Worm (Caenorhabditis elegans) whole organism, L2 larva: ENCODE measurements around the gene fipr-1.

ENCODE experiments used
- C34F6.9 ChIP-seq: fragments of 150-350 bp; optimal IDR thresholded peaks from 2 replicates; lab custom pipeline; 2014; ENCODE audit warnings: missing biosample characterization, missing genetic modification characterization
- F13H6.1 ChIP-seq: sonication (generic microtip); optimal IDR thresholded peaks from 2 replicates; lab custom pipeline; 2016; ENCODE audit warnings: missing genetic modification characterization, missing compliant biosample characterization
- R02D3.7 ChIP-seq: fragments of 150-350 bp; optimal IDR thresholded peaks from 2 replicates; lab custom pipeline; 2014; ENCODE audit warnings: missing biosample characterization, missing genetic modification characterization
- ZK546.5 ChIP-seq: sonication (generic microtip); optimal IDR thresholded peaks from 2 replicates; lab custom pipeline; 2017; ENCODE audit warnings: missing biosample characterization, missing genetic modification characterization
- alr-1 ChIP-seq: fragments of 150-350 bp; optimal IDR thresholded peaks from 2 replicates; lab custom pipeline; 2014; ENCODE audit warnings: missing biosample characterization, missing genetic modification characterization
- ama-1 ChIP-seq: fragments of 150-350 bp; optimal IDR thresholded peaks from 2 replicates; lab custom pipeline; 2018; ENCODE audit warnings: inconsistent platforms
- ceh-82 ChIP-seq: fragments of 150-350 bp; optimal IDR thresholded peaks from 2 replicates; lab custom pipeline; 2014; ENCODE audit warnings: missing biosample characterization, missing genetic modification characterization
- crh-2 ChIP-seq: sonication (generic microtip); optimal IDR thresholded peaks from 2 replicates; lab custom pipeline; 2017; ENCODE audit warnings: missing biosample characterization, missing genetic modification characterization
- egl-27 ChIP-seq: sonication (generic microtip); optimal IDR thresholded peaks from 3 replicates; lab custom pipeline; 2017; ENCODE audit warnings: missing biosample characterization, missing genetic modification reagents, missing genetic modification characterization
- elt-1 ChIP-seq: fragments of 150-350 bp; optimal IDR thresholded peaks from 2 replicates; lab custom pipeline; 2014; ENCODE audit warnings: missing biosample characterization, missing genetic modification characterization
- elt-3 ChIP-seq: sonication (generic microtip); optimal IDR thresholded peaks from 2 replicates; lab custom pipeline; 2017; ENCODE audit warnings: missing biosample characterization, missing genetic modification characterization
- fos-1 ChIP-seq: fragments of 150-350 bp; optimal IDR thresholded peaks from 2 replicates; lab custom pipeline; 2014; ENCODE audit warnings: missing biosample characterization, missing genetic modification characterization
- gmeb-1 ChIP-seq: fragments of 150-350 bp; optimal IDR thresholded peaks from 2 replicates; lab custom pipeline; 2014; ENCODE audit warnings: missing biosample characterization, missing genetic modification characterization
- lin-11 ChIP-seq: fragments of 150-350 bp; sonication (generic microtip); optimal IDR thresholded peaks from 2 replicates; lab custom pipeline; 2014; ENCODE audit warnings: missing biosample characterization, missing genetic modification characterization, inconsistent platforms, mixed read lengths
- lin-13 ChIP-seq: fragments of 150-350 bp; optimal IDR thresholded peaks from 2 replicates; lab custom pipeline; 2014; ENCODE audit warnings: missing biosample characterization, missing genetic modification reagents, missing genetic modification characterization
- lin-39 ChIP-seq: fragments of 150-350 bp; optimal IDR thresholded peaks from 2 replicates; lab custom pipeline; 2014; ENCODE audit warnings: missing biosample characterization, missing genetic modification reagents, missing genetic modification characterization
- lsy-2 ChIP-seq, 2 experiments: fragments of 150-350 bp in 1 of 2; sonication (generic microtip) in 1 of 2; optimal IDR thresholded peaks; 2 replicates each; lab custom pipeline; 2014 to 2017; ENCODE audit warnings: missing biosample characterization in 2 of 2, missing genetic modification characterization in 2 of 2
- mab-5 ChIP-seq: fragments of 150-350 bp; optimal IDR thresholded peaks from 2 replicates; lab custom pipeline; 2014; ENCODE audit warnings: missing biosample characterization, missing genetic modification characterization
- mbf-1 ChIP-seq: sonication (generic microtip); optimal IDR thresholded peaks from 2 replicates; lab custom pipeline; 2017; ENCODE audit warnings: missing biosample characterization, missing genetic modification characterization
- nhr-10 ChIP-seq: sonication (generic microtip); optimal IDR thresholded peaks from 2 replicates; lab custom pipeline; 2017; ENCODE audit warnings: missing biosample characterization, missing genetic modification characterization
- nhr-11 ChIP-seq: fragments of 150-350 bp; optimal IDR thresholded peaks from 2 replicates; lab custom pipeline; 2014; ENCODE audit warnings: missing biosample characterization, missing genetic modification characterization
- nhr-12 ChIP-seq: fragments of 150-350 bp; optimal IDR thresholded peaks from 2 replicates; lab custom pipeline; 2014; ENCODE audit warnings: missing biosample characterization, missing genetic modification characterization
- nhr-129 ChIP-seq: fragments of 150-350 bp; optimal IDR thresholded peaks from 2 replicates; lab custom pipeline; 2014; ENCODE audit warnings: missing biosample characterization, missing genetic modification characterization
- nhr-21 ChIP-seq: fragments of 150-350 bp; optimal IDR thresholded peaks from 2 replicates; lab custom pipeline; 2014; ENCODE audit warnings: missing biosample characterization, missing genetic modification characterization
- nhr-23 ChIP-seq: fragments of 150-350 bp; optimal IDR thresholded peaks from 2 replicates; lab custom pipeline; 2014; ENCODE audit warnings: missing biosample characterization, missing genetic modification reagents, missing genetic modification characterization
- nhr-237 ChIP-seq: fragments of 150-350 bp; optimal IDR thresholded peaks from 2 replicates; lab custom pipeline; 2014; ENCODE audit warnings: missing biosample characterization, missing genetic modification characterization
- nhr-6 ChIP-seq: fragments of 150-350 bp; optimal IDR thresholded peaks from 2 replicates; lab custom pipeline; 2014; ENCODE audit warnings: missing biosample characterization, missing genetic modification characterization
- nhr-77 ChIP-seq: fragments of 150-350 bp; optimal IDR thresholded peaks from 2 replicates; lab custom pipeline; 2014; ENCODE audit warnings: missing biosample characterization, missing genetic modification characterization
- sem-4 ChIP-seq: fragments of 150-350 bp; optimal IDR thresholded peaks from 2 replicates; lab custom pipeline; 2014; ENCODE audit warnings: missing biosample characterization, missing genetic modification reagents, missing genetic modification characterization
- skn-1 ChIP-seq: sonication (generic microtip); optimal IDR thresholded peaks from 2 replicates; lab custom pipeline; 2017; ENCODE audit warnings: missing biosample characterization, missing genetic modification characterization
- sma-3 ChIP-seq: sonication (generic microtip); optimal IDR thresholded peaks from 2 replicates; lab custom pipeline; 2016; ENCODE audit warnings: missing genetic modification reagents, missing genetic modification characterization, missing compliant biosample characterization
- sma-9 ChIP-seq, 2 experiments: fragments of 150-350 bp in 1 of 2; sonication (generic microtip) in 1 of 2; optimal IDR thresholded peaks; 2 replicates each; lab custom pipeline; 2014 to 2016; ENCODE audit warnings: missing genetic modification characterization in 2 of 2, mild to moderate bottlenecking in 1 of 2, missing biosample characterization in 1 of 2, missing compliant biosample characterization in 1 of 2, missing genetic modification reagents in 1 of 2, moderate library complexity in 1 of 2
- unc-39 ChIP-seq: fragments of 150-350 bp; optimal IDR thresholded peaks from 2 replicates; lab custom pipeline; 2014; ENCODE audit warnings: missing biosample characterization, missing genetic modification characterization
- unc-55 ChIP-seq: fragments of 150-350 bp; sonication (generic microtip); optimal IDR thresholded peaks from 3 replicates; lab custom pipeline; 2014; ENCODE audit warnings: missing biosample characterization, missing genetic modification reagents, missing genetic modification characterization
- ztf-1 ChIP-seq: fragments of 200-800 bp; sonication (Bioruptor generic); conservative IDR thresholded peaks from 2 replicates; pipeline ENCODE4 v1.3.6; 2022; ENCODE audit warnings: missing genetic modification characterization, missing compliant biosample characterization
- ztf-11 ChIP-seq: sonication (generic microtip); optimal IDR thresholded peaks from 2 replicates; lab custom pipeline; 2017; ENCODE audit warnings: missing biosample characterization, missing genetic modification characterization

The fipr-1 gene

DNA sequence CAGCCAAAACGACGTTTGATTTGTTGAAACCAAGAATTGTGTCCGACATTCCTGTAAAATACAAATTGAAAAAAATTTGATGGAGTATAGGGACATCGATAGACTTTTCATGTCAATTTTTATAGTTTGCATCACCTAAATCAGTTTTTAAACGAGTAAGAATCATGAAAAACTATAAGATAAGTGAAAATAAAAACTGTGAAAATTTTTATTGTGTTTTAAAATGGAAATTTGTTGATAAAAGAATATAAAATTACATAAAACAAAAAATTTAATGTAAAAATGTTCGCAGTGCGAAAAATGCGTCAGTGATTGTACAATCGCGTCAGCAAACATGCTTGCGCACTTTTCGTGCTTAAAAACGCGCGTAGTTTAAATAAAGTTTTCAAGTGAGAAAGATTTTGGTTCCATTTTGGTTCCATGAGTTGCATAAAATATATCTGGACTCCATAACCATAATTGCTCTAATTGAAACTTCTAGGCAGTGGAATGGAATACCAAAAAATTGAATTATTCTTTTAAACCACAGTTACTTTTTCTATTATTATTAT, 18.1 kb downstream of the fipr-1 start, which contains the start of gene tomm-20 (continued):
- peak; percentile 96 for TF ChIP-seq sem-4 (tag; lab: Kevin White, UChicago)

DNA sequence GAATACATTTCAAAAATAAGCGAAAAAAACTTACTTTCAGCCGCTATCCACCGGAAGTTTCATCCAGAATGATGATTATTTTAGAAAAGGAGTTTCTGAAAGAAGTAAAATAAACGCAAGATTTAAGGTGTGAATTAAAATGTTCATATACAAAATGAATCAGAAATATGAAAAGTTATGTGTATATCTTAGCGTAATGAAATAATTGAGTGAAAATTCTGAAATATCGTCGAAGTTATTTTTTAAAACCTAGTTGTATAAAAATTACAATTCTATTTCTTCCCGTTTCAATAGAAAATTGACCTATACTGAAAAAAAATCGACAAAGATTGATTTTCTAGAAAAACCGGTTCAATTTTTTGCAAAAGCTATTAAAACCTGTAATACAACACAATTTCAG, 23.6 kb downstream of the fipr-1 start, which contains the start of gene twk-13:
TSS of gene twk-13 (minus strand) at position 101 of the 400 bp plus-strand sequence.
- TF ChIP-seq nhr-21 (tag; lab: Kevin White, UChicago) (no peak), sem-4 (tag; lab: Kevin White, UChicago) (no peak), lin-39 (tag; lab: Kevin White, UChicago) (no peak), ztf-1 (GFP tag; lab: Robert Waterston, UW) (no peak), lsy-2 (tag; optimal IDR thresholded peaks at IDR 0.05; lab: Kevin White, UChicago) (no peak), alr-1 (no peak), unc-55 (GFP tag; lab: Kevin White, UChicago) (no peak), R02D3.7 (no peak)

ce11 chrV:12334387-12334786, 27.2 kb downstream of the fipr-1 start:
- TF ChIP-seq nhr-129 (peak; percentile 37), unc-55 (GFP tag; lab: Kevin White, UChicago) (no peak), nhr-23 (tag; lab: Kevin White, UChicago) (no peak), lsy-2 (tag; optimal IDR thresholded peaks at IDR 0.05; lab: Kevin White, UChicago) (peak in 1 of 2 experiments; percentile 49), elt-1 (tag; lab: Kevin White, UChicago) (no peak), C34F6.9 (peak; percentile 2)
- TF ChIP-seq, all 48 proteins: peak for 3

- TF ChIP-seq sem-4 (tag; lab: Kevin White, UChicago) (no peak), gmeb-1 (no peak), nhr-237 (tag; lab: Kevin White, UChicago) (no peak), elt-3 (tag; lab: Kevin White, UChicago) (no peak), crh-2 (tag; lab: Kevin White, UChicago) (peak; percentile 21), skn-1 (no peak), sma-3 (GFP tag; lab: Kevin White, UChicago) (no peak), mab-5 (no peak), lsy-2 (tag; optimal IDR thresholded peaks at IDR 0.05; lab: Kevin White, UChicago) (peak in 1 of 2 experiments; percentile 30), nhr-11 (tag; lab: Kevin White, UChicago) (no peak), alr-1 (no peak), unc-39 (tag; lab: Kevin White, UChicago) (no peak), nhr-129 (peak; percentile 42), ztf-11 (tag; lab: Kevin White, UChicago) (no peak), sma-9 (GFP tag; optimal IDR thresholded peaks at IDR 0.05; lab: Kevin White, UChicago) (peak; percentile 43), sma-9 (tag; optimal IDR thresholded peaks at IDR 0.05; lab: Kevin White, UChicago) (no peak), nhr-77 (tag; lab: Kevin White, UChicago) (no peak), lin-39 (tag; lab: Kevin White, UChicago) (no peak), mbf-1 (tag; lab: Kevin White, UChicago) (no peak), ama-1 (no peak), unc-55 (GFP tag; lab: Kevin White, UChicago) (peak; percentile 41), lin-11 (tag; lab: Kevin White, UChicago) (no peak), elt-1 (tag; lab: Kevin White, UChicago) (no peak), nhr-23 (tag; lab: Kevin White, UChicago) (no peak), egl-27 (tag; lab: Kevin White, UChicago) (no peak), ztf-1 (GFP tag; lab: Robert Waterston, UW) (no peak), R02D3.7 (no peak), nhr-12 (tag; lab: Kevin White, UChicago) (no peak), F13H6.1 (tag; lab: Kevin White, UChicago) (peak; percentile 15), ZK546.5 (tag; lab: Kevin White, UChicago) (no peak), nhr-6 (tag; lab: Kevin White, UChicago) (no peak), ceh-82 (tag; lab: Kevin White, UChicago) (no peak), lin-13 (GFP tag; lab: Kevin White, UChicago) (no peak)
Measured at ce11 chrV:12331820-12332219, 29.7 kb downstream of the fipr-1 start.

ce11 chrV:12329173-12329572, 32.4 kb downstream of the fipr-1 start:
- TF ChIP-seq sem-4 (tag; lab: Kevin White, UChicago) (no peak), egl-27 (tag; lab: Kevin White, UChicago) (no peak), ztf-1 (GFP tag; lab: Robert Waterston, UW) (no peak), nhr-12 (tag; lab: Kevin White, UChicago) (no peak), fos-1 (no peak), lin-11 (tag; lab: Kevin White, UChicago) (no peak), nhr-10 (tag; lab: Kevin White, UChicago) (no peak), nhr-237 (tag; lab: Kevin White, UChicago) (no peak)
- TF ChIP-seq, all 48 proteins: peak for 0
